Worm (Caenorhabditis elegans) whole organism, L1 larva: ENCODE measurements around the gene Y39A1A.21.
A peak's percentile ranks its signal among the peaks of the same experiment; 100 is the strongest.

ENCODE experiments used
- C16A3.4 ChIP-seq: fragments of 150-350 bp; optimal IDR thresholded peaks from 2 replicates; lab custom pipeline; 2014; ENCODE audit warnings: missing biosample characterization, missing genetic modification characterization
- F16B12.6 ChIP-seq: fragments of 150-350 bp; optimal IDR thresholded peaks from 2 replicates; lab custom pipeline; 2014; ENCODE audit warnings: missing biosample characterization, missing genetic modification characterization
- aly-2 ChIP-seq: fragments of 150-350 bp; optimal IDR thresholded peaks from 2 replicates; lab custom pipeline; 2014; ENCODE audit warnings: missing biosample characterization, missing genetic modification characterization
- ceh-63 ChIP-seq: fragments of 200-800 bp; sonication (Bioruptor generic); optimal IDR thresholded peaks from 2 replicates; lab custom pipeline; 2018; ENCODE audit warnings: mild to moderate bottlenecking, missing genetic modification characterization, missing compliant biosample characterization
- ceh-8 ChIP-seq: fragments of 200-800 bp; sonication (Bioruptor generic); optimal IDR thresholded peaks from 2 replicates; lab custom pipeline; 2018; ENCODE audit warnings: mild to moderate bottlenecking, missing genetic modification characterization, moderate library complexity, missing compliant biosample characterization
- ceh-90 ChIP-seq: sonication (generic microtip); optimal IDR thresholded peaks from 2 replicates; lab custom pipeline; 2016; ENCODE audit warnings: missing genetic modification characterization, missing compliant biosample characterization
- dpl-1 ChIP-seq, 3 experiments: fragments of 150-350 bp in 2 of 3; sonication (generic microtip) in 1 of 3; optimal IDR thresholded peaks; 2 replicates each; lab custom pipeline; 2014 to 2017; ENCODE audit warnings: missing biosample characterization in 3 of 3, missing genetic modification characterization in 3 of 3, missing genetic modification reagents in 3 of 3
- efl-1 ChIP-seq, 4 experiments: fragments of 150-350 bp; optimal IDR thresholded peaks in 3 of 4; peaks in 1 of 4; 1 replicate in 1 of 4; 2 replicates in 3 of 4; lab custom pipeline; 2014; ENCODE audit warnings: missing biosample characterization in 2 of 4, missing genetic modification characterization in 2 of 4, missing genetic modification reagents in 2 of 4
- elt-3 ChIP-seq, 6 experiments: fragments of 150-350 bp in 1 of 6; sonication (generic microtip); optimal IDR thresholded peaks; 2 replicates each; lab custom pipeline; 2017 to 2018; ENCODE audit warnings: missing biosample characterization in 6 of 6, missing genetic modification characterization in 6 of 6, inconsistent platforms in 1 of 6
- fkh-8 ChIP-seq: sonication (generic microtip); optimal IDR thresholded peaks from 2 replicates; lab custom pipeline; 2016; ENCODE audit warnings: mild to moderate bottlenecking, missing genetic modification characterization, missing compliant biosample characterization
- fos-1 ChIP-seq: fragments of 150-350 bp; optimal IDR thresholded peaks from 2 replicates; lab custom pipeline; 2014; ENCODE audit warnings: missing biosample characterization, missing genetic modification characterization
- grh-1 ChIP-seq: fragments of 200-800 bp; sonication (Bioruptor generic); IDR thresholded peaks from 2 replicates; pipeline ENCODE4 v1.3.6; 2022; ENCODE audit warnings: missing genetic modification reagents, missing genetic modification characterization, missing compliant biosample characterization
- lin-13 ChIP-seq: fragments of 150-350 bp; optimal IDR thresholded peaks from 2 replicates; lab custom pipeline; 2014; ENCODE audit warnings: missing biosample characterization, missing genetic modification reagents, missing genetic modification characterization
- lin-35 ChIP-seq, 2 experiments: fragments of 150-350 bp; optimal IDR thresholded peaks; 2 replicates each; lab custom pipeline; 2014; ENCODE audit warnings: missing biosample characterization in 2 of 2, missing genetic modification characterization in 2 of 2, missing genetic modification reagents in 2 of 2
- lin-39 ChIP-seq: fragments of 150-350 bp; optimal IDR thresholded peaks from 2 replicates; lab custom pipeline; 2014; ENCODE audit warnings: missing biosample characterization, missing genetic modification reagents, missing genetic modification characterization
- lir-3 ChIP-seq: sonication (generic microtip); optimal IDR thresholded peaks from 2 replicates; lab custom pipeline; 2016; ENCODE audit warnings: mild to moderate bottlenecking, missing genetic modification characterization, moderate library complexity, missing compliant biosample characterization; ENCODE audit not compliant: poor library complexity
- lsy-2 ChIP-seq, 2 experiments: fragments of 150-350 bp; optimal IDR thresholded peaks; 2 replicates each; lab custom pipeline; 2014; ENCODE audit warnings: missing biosample characterization in 2 of 2, missing genetic modification characterization in 2 of 2
- mef-2 ChIP-seq: fragments of 150-350 bp; optimal IDR thresholded peaks from 2 replicates; lab custom pipeline; 2014; ENCODE audit warnings: missing biosample characterization, missing genetic modification characterization
- mep-1 ChIP-seq: fragments of 150-350 bp; optimal IDR thresholded peaks from 2 replicates; lab custom pipeline; 2014; ENCODE audit warnings: missing biosample characterization, missing genetic modification characterization
- nhr-11 ChIP-seq: fragments of 150-350 bp; optimal IDR thresholded peaks from 2 replicates; lab custom pipeline; 2014; ENCODE audit warnings: missing biosample characterization, missing genetic modification characterization
- nhr-12 ChIP-seq: sonication (generic microtip); optimal IDR thresholded peaks from 2 replicates; lab custom pipeline; 2017; ENCODE audit warnings: missing biosample characterization, missing genetic modification characterization
- nhr-237 ChIP-seq: fragments of 150-350 bp; optimal IDR thresholded peaks from 2 replicates; lab custom pipeline; 2014; ENCODE audit warnings: missing biosample characterization, missing genetic modification characterization
- nhr-28 ChIP-seq: fragments of 150-350 bp; optimal IDR thresholded peaks from 2 replicates; lab custom pipeline; 2014; ENCODE audit warnings: missing biosample characterization, missing genetic modification characterization
- nhr-71 ChIP-seq: sonication (generic microtip); optimal IDR thresholded peaks from 2 replicates; lab custom pipeline; 2016; ENCODE audit warnings: mild to moderate bottlenecking, missing genetic modification characterization, moderate library complexity, missing compliant biosample characterization
- nhr-77 ChIP-seq: fragments of 150-350 bp; optimal IDR thresholded peaks from 2 replicates; lab custom pipeline; 2014; ENCODE audit warnings: missing biosample characterization, missing genetic modification characterization
- nhr-85 ChIP-seq: sonication (generic microtip); peaks from one replicate; lab custom pipeline; 2016; ENCODE audit warnings: missing genetic modification characterization, inconsistent platforms, missing compliant biosample characterization
- pax-3 ChIP-seq: fragments of 200-800 bp; sonication (Bioruptor generic); optimal IDR thresholded peaks from 2 replicates; lab custom pipeline; 2018; ENCODE audit warnings: mild to moderate bottlenecking, missing genetic modification characterization, moderate library complexity, missing compliant biosample characterization
- pqm-1 ChIP-seq: sonication (generic microtip); optimal IDR thresholded peaks from 3 replicates; lab custom pipeline; 2017; ENCODE audit warnings: missing biosample characterization, missing genetic modification characterization
- rnt-1 ChIP-seq: sonication (generic microtip); optimal IDR thresholded peaks from 2 replicates; lab custom pipeline; 2016; ENCODE audit warnings: mild to moderate bottlenecking, missing genetic modification characterization, moderate library complexity, missing compliant biosample characterization
- skn-1 ChIP-seq: fragments of 150-350 bp; optimal IDR thresholded peaks from 2 replicates; lab custom pipeline; 2014; ENCODE audit warnings: missing biosample characterization, missing genetic modification characterization
- sptf-1 ChIP-seq: fragments of 150-350 bp; optimal IDR thresholded peaks from 2 replicates; lab custom pipeline; 2014; ENCODE audit warnings: missing biosample characterization, missing genetic modification characterization
- unc-30 ChIP-seq: sonication (generic microtip); optimal IDR thresholded peaks from 2 replicates; lab custom pipeline; 2017; ENCODE audit warnings: missing biosample characterization, missing genetic modification characterization
- unc-62 ChIP-seq: fragments of 150-350 bp; optimal IDR thresholded peaks from 2 replicates; lab custom pipeline; 2014; ENCODE audit warnings: missing biosample characterization, missing genetic modification reagents, missing genetic modification characterization
- unc-86 ChIP-seq: sonication (generic microtip); optimal IDR thresholded peaks from 2 replicates; lab custom pipeline; 2016; ENCODE audit warnings: missing genetic modification characterization, missing compliant biosample characterization
- unc-98 ChIP-seq: fragments of 200-800 bp; sonication (Bioruptor generic); IDR thresholded peaks from 2 replicates; pipeline ENCODE4 v1.3.6; 2022; ENCODE audit warnings: missing genetic modification characterization, missing compliant biosample characterization
- xbp-1 ChIP-seq: sonication (generic microtip); optimal IDR thresholded peaks from 2 replicates; lab custom pipeline; 2016; ENCODE audit warnings: missing genetic modification characterization, missing compliant biosample characterization
- zip-4 ChIP-seq: fragments of 200-800 bp; sonication (Bioruptor generic); optimal IDR thresholded peaks from 2 replicates; lab custom pipeline; 2018; ENCODE audit warnings: mild to moderate bottlenecking, missing genetic modification characterization, moderate library complexity, missing compliant biosample characterization
- ztf-11 ChIP-seq, 2 experiments: sonication (generic microtip); optimal IDR thresholded peaks; 2 replicates each; lab custom pipeline; 2016 to 2017; ENCODE audit warnings: missing genetic modification characterization in 2 of 2, missing biosample characterization in 1 of 2, missing compliant biosample characterization in 1 of 2
- ztf-4 ChIP-seq: fragments of 150-350 bp; optimal IDR thresholded peaks from 2 replicates; lab custom pipeline; 2014; ENCODE audit warnings: missing biosample characterization, missing genetic modification characterization

The Y39A1A.21 gene

DNA sequence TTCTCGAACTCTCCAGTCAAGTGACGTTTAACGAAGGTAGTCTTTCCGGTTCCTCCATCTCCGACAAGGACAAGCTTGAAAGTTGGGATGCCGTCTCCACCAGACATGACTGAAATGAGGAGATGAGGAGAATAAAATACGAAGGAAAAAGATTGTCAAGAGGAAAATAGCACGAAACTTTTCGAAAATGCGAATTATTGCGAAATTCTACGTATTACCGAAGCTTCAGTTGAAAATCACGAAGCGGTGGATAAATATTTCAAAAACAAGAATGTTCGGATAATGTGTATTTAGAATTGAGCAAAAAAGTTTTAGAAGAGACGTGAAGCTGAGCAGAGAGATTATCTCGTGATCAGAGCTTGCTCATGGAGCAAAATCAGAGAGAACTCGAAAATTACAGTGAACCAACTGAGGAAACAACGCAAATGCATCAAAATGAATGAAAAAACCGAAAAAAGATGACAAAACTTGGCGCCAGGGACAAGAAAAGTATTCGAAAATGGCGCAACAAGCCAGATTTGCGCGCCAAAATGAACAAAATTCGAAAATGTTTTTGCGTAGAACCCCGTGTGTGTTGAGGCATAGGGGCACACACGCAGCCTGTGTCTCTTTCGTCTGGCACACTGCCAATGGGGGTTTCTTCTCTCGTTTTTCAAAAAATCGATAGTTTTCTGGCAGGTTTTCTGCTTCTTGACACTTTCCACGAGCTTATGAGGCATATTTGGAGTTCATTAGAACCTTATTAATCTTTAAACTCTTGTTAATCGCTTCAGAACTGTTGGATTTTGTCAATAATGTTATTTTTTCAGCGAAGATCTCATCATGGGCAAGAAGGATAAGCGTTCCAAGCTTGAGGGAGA is 41.0 kb upstream of the Y39A1A.21 start, which contains the start of the genes ran-1 and dkc-1 (continued):
- no peak for TF ChIP-seq mef-2 (tag; lab: Kevin White, UChicago)
- peak; percentile 16 for TF ChIP-seq lin-13 (GFP tag; lab: Kevin White, UChicago)
- no peak for TF ChIP-seq fos-1
- no peak for TF ChIP-seq unc-62
- peak; percentile 59 for TF ChIP-seq nhr-77
- peak in 2 of 6 experiments; percentile 5 to 52 for TF ChIP-seq elt-3 (tag; optimal IDR thresholded peaks at IDR 0.05; lab: Kevin White, UChicago)
- TF ChIP-seq nhr-28 (tag; lab: Kevin White, UChicago): no peak
- no peak for TF ChIP-seq unc-86
- TF ChIP-seq C16A3.4 (tag; lab: Kevin White, UChicago): peak; percentile 57
- TF ChIP-seq ztf-11 (tag; optimal IDR thresholded peaks at IDR 0.05; lab: Kevin White, UChicago): no peak
- TF ChIP-seq xbp-1 (tag; lab: Kevin White, UChicago): peak; percentile 55
- no peak for TF ChIP-seq ceh-90 (tag; lab: Kevin White, UChicago)
- no peak for TF ChIP-seq pax-3 (tag; lab: Kevin White, UChicago)
- TF ChIP-seq nhr-12: no peak
- TF ChIP-seq rnt-1 (tag; lab: Kevin White, UChicago): peak; percentile 46
- no peak for TF ChIP-seq nhr-11 (tag; lab: Kevin White, UChicago)
- no peak for TF ChIP-seq ceh-8 (GFP tag; lab: Kevin White, UChicago)
- peak; percentile 81 to 86 for TF ChIP-seq efl-1 (optimal IDR thresholded peaks at IDR 0.05; lab: Kevin White, UChicago)
- TF ChIP-seq efl-1 (GFP tag; optimal IDR thresholded peaks at IDR 0.05 in 1 of 2; lab: Kevin White, UChicago): peak; percentile 85 to 96
- TF ChIP-seq F16B12.6: peak; percentile 63
- TF ChIP-seq sptf-1 (tag; lab: Kevin White, UChicago): no peak
- peak; percentile 30 for TF ChIP-seq skn-1 (tag; lab: Kevin White, UChicago)
- TF ChIP-seq mep-1 (tag; lab: Kevin White, UChicago): peak; percentile 72
- TF ChIP-seq nhr-237: no peak
- TF ChIP-seq lin-35 (GFP tag; optimal IDR thresholded peaks at IDR 0.05; lab: Kevin White, UChicago): peak; percentile 88 to 91
- peak; percentile 77 for TF ChIP-seq zip-4 (GFP tag; lab: Kevin White, UChicago)
- no peak for TF ChIP-seq unc-98 (GFP tag; lab: Robert Waterston, UW)
- no peak for TF ChIP-seq grh-1 (GFP tag; lab: Robert Waterston, UW)
- peak; percentile 84 to 89 (median 84) for TF ChIP-seq dpl-1 (GFP tag; optimal IDR thresholded peaks at IDR 0.05; lab: Kevin White, UChicago)
- TF ChIP-seq ztf-4 (tag; lab: Kevin White, UChicago): no peak
- TF ChIP-seq fkh-8: peak; percentile 73
- TF ChIP-seq unc-30 (tag; lab: Kevin White, UChicago): no peak
- TF ChIP-seq pqm-1 (tag; lab: Kevin White, UChicago): no peak
- TF ChIP-seq lin-39 (tag; lab: Kevin White, UChicago): no peak

DNA sequence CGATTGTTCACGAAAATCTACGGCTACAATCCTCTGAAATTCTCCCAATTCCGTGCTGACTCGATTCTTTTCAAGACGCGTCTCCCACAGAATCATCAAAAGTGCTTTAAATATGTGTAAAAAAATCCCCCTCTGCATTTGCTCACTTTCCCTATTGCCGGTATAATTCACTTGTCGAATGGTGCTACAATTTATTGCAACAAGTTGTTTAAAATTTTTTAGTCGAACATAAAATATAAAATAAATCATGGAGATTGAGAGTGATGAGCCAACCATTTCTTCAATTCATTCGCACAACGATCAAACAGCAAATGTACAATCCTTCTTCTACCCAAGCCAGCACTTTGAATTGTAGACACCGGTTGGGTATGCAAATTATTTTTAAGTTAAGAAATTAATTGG is 39.6 kb upstream of the Y39A1A.21 start:
- TF ChIP-seq lir-3 (no peak), nhr-71 (tag; lab: Kevin White, UChicago) (peak; percentile 23), aly-2 (peak; percentile 50), nhr-85 (tag; lab: Kevin White, UChicago) (peak; percentile 62), efl-1 (optimal IDR thresholded peaks at IDR 0.05; lab: Kevin White, UChicago) (no peak), efl-1 (GFP tag; optimal IDR thresholded peaks at IDR 0.05 in 1 of 2; lab: Kevin White, UChicago) (peak in 1 of 2 experiments; percentile 12), ztf-11 (tag; optimal IDR thresholded peaks at IDR 0.05; lab: Kevin White, UChicago) (no peak), ceh-63 (GFP tag; lab: Kevin White, UChicago) (no peak), lsy-2 (tag; optimal IDR thresholded peaks at IDR 0.05; lab: Kevin White, UChicago) (peak in 1 of 2 experiments; percentile 1)
- TF ChIP-seq, all 84 proteins: peak for 5
